Worm (Caenorhabditis elegans) whole organism, L4/young adult: ENCODE results near the gene dop-4.
A peak's percentile ranks its signal among the peaks of the same experiment; 100 is the strongest.

Source experiments
- W03F9.2 ChIP-seq: fragments of 150-350 bp; optimal IDR thresholded peaks from 2 replicates; lab custom pipeline; 2014; ENCODE audit warnings: missing biosample characterization, missing genetic modification characterization
- dao-5 ChIP-seq: sonication (generic microtip); optimal IDR thresholded peaks from 2 replicates; lab custom pipeline; 2016; ENCODE audit warnings: missing genotype, missing genetic modification characterization, moderate library complexity, missing compliant biosample characterization
- him-1 ChIP-seq: sonication (generic microtip); optimal IDR thresholded peaks from 2 replicates; lab custom pipeline; 2016; ENCODE audit warnings: missing genotype, missing genetic modification reagents, missing genetic modification characterization, missing compliant biosample characterization

dop-4 gene

ce11 chrX:1294607-1295303, at the start of gene dop-4:
Gene dop-4 (plus strand): TSS chrX:1295253.
- TF ChIP-seq him-1 (tag; lab: Kevin White, UChicago), result no peak
- TF ChIP-seq dao-5 (tag; lab: Kevin White, UChicago), result no peak
- TF ChIP-seq W03F9.2, result no peak

ce11 chrX:1245717-1246116, 49.3 kb upstream of the dop-4 start, which contains the start of gene tsp-9:
Gene tsp-9 (plus strand): TSS chrX:1246017.
- TF ChIP-seq W03F9.2, result no peak
- no peak for TF ChIP-seq him-1 (tag; lab: Kevin White, UChicago)
- no peak for TF ChIP-seq dao-5 (tag; lab: Kevin White, UChicago)

ce11 chrX:1249738-1250137, 45.3 kb upstream of the dop-4 start, which contains the start of gene C25G6.4:
Gene C25G6.4 (minus strand): TSS chrX:1249838.
- no peak for TF ChIP-seq dao-5 (tag; lab: Kevin White, UChicago)
- TF ChIP-seq W03F9.2, result no peak
- TF ChIP-seq him-1 (tag; lab: Kevin White, UChicago), result no peak

ce11 chrX:1255547-1255946, 39.5 kb upstream of the dop-4 start, which contains the start of gene npr-11:
Gene npr-11 (minus strand): TSS chrX:1255647.
- TF ChIP-seq him-1 (tag; lab: Kevin White, UChicago) (no peak), W03F9.2 (no peak), dao-5 (tag; lab: Kevin White, UChicago) (no peak)

ce11 chrX:1257668-1258067, 37.4 kb upstream of the dop-4 start:
- TF ChIP-seq W03F9.2, result no peak
- no peak for TF ChIP-seq him-1 (tag; lab: Kevin White, UChicago)
- TF ChIP-seq dao-5 (tag; lab: Kevin White, UChicago), result no peak

- no peak for TF ChIP-seq W03F9.2
- no peak for TF ChIP-seq dao-5 (tag; lab: Kevin White, UChicago)
- TF ChIP-seq him-1 (tag; lab: Kevin White, UChicago), result no peak
Observed at ce11 chrX:1265336-1265735, 29.7 kb upstream of the dop-4 start.

- TF ChIP-seq dao-5 (tag; lab: Kevin White, UChicago) (no peak), him-1 (tag; lab: Kevin White, UChicago) (no peak), W03F9.2 (no peak)
Observed at ce11 chrX:1270598-1270997, 24.5 kb upstream of the dop-4 start, which contains the start of gene C25G6.1. Gene C25G6.1 (plus strand): TSS chrX:1270898.

ce11 chrX:1272539-1272938, 22.5 kb upstream of the dop-4 start, which contains the start of gene C52B11.5:
Gene C52B11.5 (plus strand): TSS chrX:1272788.
- TF ChIP-seq W03F9.2 (peak; percentile 7), dao-5 (tag; lab: Kevin White, UChicago) (no peak), him-1 (tag; lab: Kevin White, UChicago) (no peak)

- TF ChIP-seq him-1 (tag; lab: Kevin White, UChicago) (no peak), dao-5 (tag; lab: Kevin White, UChicago) (no peak), W03F9.2 (no peak)
Observed at ce11 chrX:1292894-1293293, 2.2 kb upstream of the dop-4 start.

ce11 chrX:1293471-1293870, 1.6 kb upstream of the dop-4 start:
- TF ChIP-seq W03F9.2 (no peak), him-1 (tag; lab: Kevin White, UChicago) (no peak), dao-5 (tag; lab: Kevin White, UChicago) (no peak)

- TF ChIP-seq dao-5 (tag; lab: Kevin White, UChicago), result no peak
- TF ChIP-seq W03F9.2, result no peak
Observed at ce11 chrX:1295713-1296112, 660 bp downstream of the dop-4 start.

ce11 chrX:1299849-1300248, 4.8 kb downstream of the dop-4 start, which contains the start of gene inso-1:
Gene inso-1 (plus strand): TSS chrX:1300149.
- no peak for TF ChIP-seq dao-5 (tag; lab: Kevin White, UChicago)
- no peak for TF ChIP-seq him-1 (tag; lab: Kevin White, UChicago)
- no peak for TF ChIP-seq W03F9.2

ce11 chrX:1302267-1302666, 7.2 kb downstream of the dop-4 start:
- TF ChIP-seq dao-5 (tag; lab: Kevin White, UChicago) (no peak), W03F9.2 (peak; percentile 48), him-1 (tag; lab: Kevin White, UChicago) (peak; percentile 52)

- no peak for TF ChIP-seq him-1 (tag; lab: Kevin White, UChicago)
- TF ChIP-seq W03F9.2, result no peak
- no peak for TF ChIP-seq dao-5 (tag; lab: Kevin White, UChicago)
Observed at ce11 chrX:1309446-1309845, 14.4 kb downstream of the dop-4 start.

ce11 chrX:1311084-1311483, 16.0 kb downstream of the dop-4 start, which contains the start of gene H42K12.3:
Gene H42K12.3 (plus strand): TSS chrX:1311391.
- TF ChIP-seq W03F9.2 (no peak), him-1 (tag; lab: Kevin White, UChicago) (no peak)
